Fruit fly (Drosophila melanogaster): ENCODE results near the gene Gas41.

The Gas41 gene

dm6 chr2L:6922091-6922753 is 27.8 kb downstream of the Gas41 start (continued):
- TF ChIP-seq chif (GFP tag; optimal IDR thresholded peaks at IDR 0.05) (peak; percentile 67 to 75), Hand (GFP tag; optimal IDR thresholded peaks at IDR 0.05) (no peak), CG1603 (tag; optimal IDR thresholded peaks at IDR 0.05) (peak; percentile 81), CG1529 (GFP tag; optimal IDR thresholded peaks at IDR 0.05) (peak; percentile 75), Dp (GFP tag; optimal IDR thresholded peaks at IDR 0.05) (no peak), Sry-δ (GFP tag; optimal IDR thresholded peaks at IDR 0.05) (peak; percentile 9), da (GFP tag; optimal IDR thresholded peaks at IDR 0.05) (no peak), sqz (GFP tag; optimal IDR thresholded peaks at IDR 0.05) (peak; percentile 81), grau (tag; optimal IDR thresholded peaks at IDR 0.05) (peak; percentile 68), CG12219 (GFP tag; optimal IDR thresholded peaks at IDR 0.05) (peak; percentile 65), CG6654 (GFP tag; optimal IDR thresholded peaks at IDR 0.05) (peak; percentile 30), ssp (GFP tag; IDR thresholded peaks at IDR 0.05) (no peak; the same call in 1 of the 2 replicates), Xbp1 (GFP tag; optimal IDR thresholded peaks at IDR 0.05) (peak; percentile 76), Drgx (GFP tag; IDR thresholded peaks at IDR 0.05) (no peak; the same call in 1 of the 2 replicates), Taf1 (GFP tag; IDR thresholded peaks at IDR 0.05) (no peak), CG3163 (GFP tag; optimal IDR thresholded peaks at IDR 0.05) (peak; percentile 53), ase (GFP tag; IDR thresholded peaks at IDR 0.05) (no peak; the same call in none of the 3 replicates), CG2120 (GFP tag; optimal IDR thresholded peaks at IDR 0.05) (peak; percentile 70), hth (optimal IDR thresholded peaks at IDR 0.05) (no peak), CG2116 (GFP tag; optimal IDR thresholded peaks at IDR 0.05) (peak; percentile 33), MTF-1 (GFP tag; optimal IDR thresholded peaks at IDR 0.05; ENCODE audit: borderline replicate concordance) (no peak), Kr (GFP tag; optimal IDR thresholded peaks at IDR 0.05) (no peak), CG1602 (GFP tag; optimal IDR thresholded peaks at IDR 0.05) (peak; percentile 60), CG18011 (GFP tag; optimal IDR thresholded peaks at IDR 0.05) (peak; percentile 43), CG6854 (GFP tag; optimal IDR thresholded peaks at IDR 0.05) (no peak), Sox102F (GFP tag; optimal IDR thresholded peaks at IDR 0.05) (no peak), Ets65A (GFP tag) (peak; percentile 96), Aef1 (GFP tag; IDR thresholded peaks at IDR 0.05) (no peak; the same call in 1 of the 3 replicates), Ptx1 (GFP tag; IDR thresholded peaks at IDR 0.05) (no peak), oc (tag; optimal IDR thresholded peaks at IDR 0.05) (no peak), chm (GFP tag; IDR thresholded peaks at IDR 0.05) (no peak), CG8924 (tag; optimal IDR thresholded peaks at IDR 0.05) (peak; percentile 70), Fer2 (tag; optimal IDR thresholded peaks at IDR 0.05) (peak; percentile 10), Nf-YA (GFP tag; IDR thresholded peaks at IDR 0.05) (0 out of 2 replicates have a peak, but pooled peaks have one; percentile 29), Hsf (GFP tag; optimal IDR thresholded peaks at IDR 0.05) (peak; percentile 73), toy (GFP tag; IDR thresholded peaks at IDR 0.05) (no peak), emc (GFP tag; optimal IDR thresholded peaks at IDR 0.05) (peak; percentile 52), pan (optimal IDR thresholded peaks at IDR 0.05) (no peak), pan (GFP tag; optimal IDR thresholded peaks at IDR 0.05 in 1 of 2, IDR thresholded peaks at IDR 0.05 in 1 of 2) (no peak), CG13123 (GFP tag; optimal IDR thresholded peaks at IDR 0.05) (peak; percentile 19), pros (GFP tag; optimal IDR thresholded peaks at IDR 0.05) (no peak), Stat92E (GFP tag; optimal IDR thresholded peaks at IDR 0.05) (no peak), CG12104 (GFP tag; optimal IDR thresholded peaks at IDR 0.05) (peak; percentile 1), lola (GFP tag; optimal IDR thresholded peaks at IDR 0.05) (peak in 1 of 3 experiments; percentile 66), jumu (GFP tag; optimal IDR thresholded peaks at IDR 0.05) (peak; percentile 58), CG11456 (GFP tag; IDR thresholded peaks at IDR 0.05) (no peak), CG10543 (GFP tag; optimal IDR thresholded peaks at IDR 0.05) (no peak), CG9817 (tag; optimal IDR thresholded peaks at IDR 0.05) (no peak), Six4 (GFP tag; optimal IDR thresholded peaks at IDR 0.05) (peak; percentile 53), kni (GFP tag; optimal IDR thresholded peaks at IDR 0.05) (peak; percentile 31)

Measured in whole organism, embryonic.